Worm (Caenorhabditis elegans) whole organism, early embryonic: ENCODE measurements around the gene cyk-1.

Source experiments
- B0310.2 ChIP-seq: sonication (generic microtip); optimal IDR thresholded peaks from 2 replicates; lab custom pipeline; 2016; ENCODE audit warnings: mild to moderate bottlenecking, missing genetic modification characterization, missing compliant biosample characterization
- aly-1 ChIP-seq: sonication (generic microtip); optimal IDR thresholded peaks from 2 replicates; lab custom pipeline; 2016; ENCODE audit warnings: missing genetic modification characterization, missing compliant biosample characterization
- ama-1 ChIP-seq: fragments of 150-350 bp; optimal IDR thresholded peaks from 2 replicates; lab custom pipeline; 2014
- ceh-13 ChIP-seq: fragments of 200-800 bp; sonication (Bioruptor generic); optimal IDR thresholded peaks from 2 replicates; lab custom pipeline; 2018; ENCODE audit warnings: mild to moderate bottlenecking, missing genetic modification characterization, missing compliant biosample characterization
- ceh-36 ChIP-seq: sonication (generic microtip); optimal IDR thresholded peaks from 2 replicates; lab custom pipeline; 2016; ENCODE audit warnings: missing genetic modification characterization, inconsistent platforms, missing compliant biosample characterization
- ets-7 ChIP-seq: sonication (generic microtip); optimal IDR thresholded peaks from 2 replicates; lab custom pipeline; 2016; ENCODE audit warnings: missing genotype, missing genetic modification characterization, missing compliant biosample characterization
- hmbx-1 ChIP-seq: sonication (generic microtip); optimal IDR thresholded peaks from 2 replicates; lab custom pipeline; 2016; ENCODE audit warnings: mild to moderate bottlenecking, missing genetic modification characterization, missing compliant biosample characterization
- hmg-4 ChIP-seq: fragments of 200-800 bp; sonication (Bioruptor generic); optimal IDR thresholded peaks from 2 replicates; lab custom pipeline; 2018; ENCODE audit warnings: mild to moderate bottlenecking, missing genetic modification characterization, missing compliant biosample characterization
- hnd-1 ChIP-seq: sonication (generic microtip); optimal IDR thresholded peaks from 2 replicates; lab custom pipeline; 2016; ENCODE audit warnings: missing genetic modification characterization, missing compliant biosample characterization
- tbx-11 ChIP-seq: fragments of 200-800 bp; sonication (Bioruptor generic); IDR thresholded peaks from 2 replicates; pipeline ENCODE4 v1.3.6; 2022; ENCODE audit warnings: missing genetic modification characterization, missing compliant biosample characterization
- tbx-37 ChIP-seq: fragments of 200-800 bp; sonication (Bioruptor generic); conservative IDR thresholded peaks from 2 replicates; pipeline ENCODE4 v1.3.6; 2022; ENCODE audit warnings: missing genetic modification reagents, missing genetic modification characterization, missing compliant biosample characterization

DNA sequence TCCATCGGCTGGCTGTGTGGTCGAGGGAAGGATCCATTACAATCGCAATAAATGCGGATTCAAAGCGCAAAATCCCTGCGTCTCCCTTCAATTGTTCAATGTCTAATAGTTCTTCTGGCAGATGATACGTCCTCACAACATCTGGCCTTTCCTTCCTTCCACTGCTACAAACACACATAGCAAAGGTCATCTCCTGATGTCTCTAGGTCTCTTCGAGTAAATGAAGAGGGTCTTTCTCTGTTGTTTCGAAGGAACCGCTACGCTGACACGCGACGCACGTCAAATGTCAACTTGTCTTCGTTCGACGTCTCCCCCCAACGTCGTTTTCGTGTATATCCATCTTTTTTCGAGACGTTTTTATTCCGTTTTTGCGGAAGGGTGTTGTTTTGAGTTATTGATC lies 50.1 kb downstream of the cyk-1 start:
- TF ChIP-seq ceh-13 (GFP tag; lab: Kevin White, UChicago) (no peak), ets-7 (tag; lab: Kevin White, UChicago) (no peak), hnd-1 (tag; lab: Kevin White, UChicago) (no peak), hmbx-1 (no peak), ceh-36 (tag; lab: Kevin White, UChicago) (no peak), ama-1 (lab: Kevin White, UChicago) (no peak), B0310.2 (tag; lab: Kevin White, UChicago) (no peak), tbx-37 (no peak), aly-1 (tag; lab: Kevin White, UChicago) (no peak), hmg-4 (GFP tag; lab: Kevin White, UChicago) (peak; percentile 80), tbx-11 (GFP tag; lab: Robert Waterston, UW) (no peak)
